Fruit fly (Drosophila melanogaster) whole organism, prepupa: ENCODE measurements around the gene Spase12.

ENCODE experiments used
- Blimp-1 ChIP-seq: fragments of 200-800 bp; sonication (Bioruptor generic); optimal IDR thresholded peaks from 3 replicates; lab custom pipeline; 2017; ENCODE audit warnings: missing biosample characterization, missing genetic modification characterization, mild to moderate bottlenecking, moderate library complexity, missing genetic modification reagents
- CG11294 ChIP-seq: fragments of 200-800 bp; sonication (Bioruptor generic); IDR thresholded peaks from 2 replicates; pipeline ENCODE4 v1.3.6; 2022; ENCODE audit warnings: missing biosample characterization, missing genetic modification characterization
- CG11762 ChIP-seq: fragments of 200-800 bp; sonication (Bioruptor generic); optimal IDR thresholded peaks from 3 replicates; lab custom pipeline; 2016; ENCODE audit warnings: missing biosample characterization, missing genetic modification characterization; ENCODE audit not compliant: insufficient read depth
- CG11902 ChIP-seq: fragments of 200-800 bp; sonication (Bioruptor generic); optimal IDR thresholded peaks from 3 replicates; lab custom pipeline; 2016; ENCODE audit warnings: missing biosample characterization, missing genetic modification characterization
- CG1621 ChIP-seq: fragments of 200-800 bp; sonication (Bioruptor generic); optimal IDR thresholded peaks from 3 replicates; lab custom pipeline; 2018; ENCODE audit warnings: missing biosample characterization, mild to moderate bottlenecking, missing genetic modification characterization
- CG16779 ChIP-seq: fragments of 200-800 bp; sonication (Bioruptor generic); optimal IDR thresholded peaks from 3 replicates; lab custom pipeline; 2017; ENCODE audit warnings: missing biosample characterization, mild to moderate bottlenecking, missing genetic modification characterization
- CG31627 ChIP-seq: fragments of 200-800 bp; sonication (Bioruptor generic); optimal IDR thresholded peaks from 3 replicates; lab custom pipeline; 2016; ENCODE audit warnings: missing biosample characterization, missing genetic modification characterization
- CG32006 ChIP-seq: fragments of 200-800 bp; sonication (Bioruptor generic); optimal IDR thresholded peaks from 3 replicates; lab custom pipeline; 2017; ENCODE audit warnings: missing biosample characterization, mild to moderate bottlenecking, missing genetic modification characterization
- CG34406 ChIP-seq: fragments of 200-800 bp; sonication (Bioruptor generic); optimal IDR thresholded peaks from 3 replicates; lab custom pipeline; 2016; ENCODE audit warnings: missing biosample characterization, missing genetic modification characterization
- CG3919 ChIP-seq: fragments of 200-800 bp; sonication (Bioruptor generic); optimal IDR thresholded peaks from 3 replicates; lab custom pipeline; 2016; ENCODE audit warnings: missing biosample characterization, missing genetic modification characterization
- CG4318 ChIP-seq: fragments of 200-800 bp; sonication (Bioruptor generic); optimal IDR thresholded peaks from 3 replicates; lab custom pipeline; 2017; ENCODE audit warnings: missing biosample characterization, mild to moderate bottlenecking, missing genetic modification characterization
- CG6163 ChIP-seq: fragments of 200-800 bp; sonication (Bioruptor generic); IDR thresholded peaks from 3 replicates; pipeline ENCODE4 v1.3.6; 2022; ENCODE audit warnings: missing biosample characterization, missing genetic modification characterization
- CG6276 ChIP-seq: fragments of 200-800 bp; sonication (Bioruptor generic); optimal IDR thresholded peaks from 2 replicates; lab custom pipeline; 2017; ENCODE audit warnings: missing biosample characterization, mild to moderate bottlenecking, missing genetic modification characterization
- CG6792 ChIP-seq: fragments of 200-800 bp; sonication (Bioruptor generic); optimal IDR thresholded peaks from 3 replicates; lab custom pipeline; 2016; ENCODE audit warnings: missing biosample characterization, missing genetic modification characterization
- CG6854 ChIP-seq: fragments of 200-800 bp; sonication (Bioruptor generic); optimal IDR thresholded peaks from 2 replicates; lab custom pipeline; 2017; ENCODE audit warnings: missing biosample characterization, mild to moderate bottlenecking, missing genetic modification characterization
- CG7368 ChIP-seq: fragments of 200-800 bp; sonication (Bioruptor generic); optimal IDR thresholded peaks from 3 replicates; lab custom pipeline; 2016; ENCODE audit warnings: missing biosample characterization, missing genetic modification characterization
- CG8119 ChIP-seq: fragments of 200-800 bp; sonication (Bioruptor generic); IDR thresholded peaks from 3 replicates; pipeline ENCODE4 v1.3.6; 2022; ENCODE audit warnings: missing biosample characterization, missing genetic modification characterization
- CG8319 ChIP-seq: fragments of 200-800 bp; sonication (Bioruptor generic); optimal IDR thresholded peaks from 3 replicates; lab custom pipeline; 2016; ENCODE audit warnings: missing biosample characterization, missing genetic modification characterization
- CG8632 ChIP-seq: fragments of 200-800 bp; sonication (Bioruptor generic); optimal IDR thresholded peaks from 3 replicates; lab custom pipeline; 2016; ENCODE audit warnings: missing biosample characterization, missing genetic modification characterization
- CG9139 ChIP-seq: fragments of 200-800 bp; sonication (Bioruptor generic); optimal IDR thresholded peaks from 3 replicates; lab custom pipeline; 2017; ENCODE audit warnings: missing biosample characterization, mild to moderate bottlenecking, missing genetic modification characterization
- Eip78C ChIP-seq: fragments of 200-800 bp; sonication (Bioruptor generic); peaks from one replicate; lab custom pipeline; 2016; ENCODE audit warnings: missing biosample characterization, missing genetic modification characterization
- Eip93F ChIP-seq: fragments of 200-800 bp; sonication (Bioruptor generic); optimal IDR thresholded peaks from 2 replicates; lab custom pipeline; 2016; ENCODE audit warnings: missing biosample characterization, mild to moderate bottlenecking, missing genetic modification characterization
- Ets21C ChIP-seq: fragments of 200-800 bp; sonication (Bioruptor generic); optimal IDR thresholded peaks from 3 replicates; lab custom pipeline; 2016; ENCODE audit warnings: missing biosample characterization, missing genetic modification characterization
- Ets96B ChIP-seq: fragments of 200-800 bp; optimal IDR thresholded peaks from 2 replicates; lab custom pipeline; 2019; ENCODE audit warnings: missing biosample characterization, mild to moderate bottlenecking, missing genetic modification characterization, moderate library complexity
- Gug ChIP-seq: fragments of 200-800 bp; sonication (Bioruptor generic); IDR thresholded peaks from 2 replicates; pipeline ENCODE4 v1.3.6; 2022; ENCODE audit warnings: missing biosample characterization, missing genetic modification characterization
- Hr38 ChIP-seq: sonication (Bioruptor generic); optimal IDR thresholded peaks from 2 replicates; lab custom pipeline; 2016; ENCODE audit warnings: missing biosample characterization, missing genetic modification characterization
- Hr39 ChIP-seq: fragments of 200-800 bp; sonication (Bioruptor generic); optimal IDR thresholded peaks from 2 replicates; lab custom pipeline; 2016; ENCODE audit warnings: missing biosample characterization, missing genetic modification characterization
- Hr4 ChIP-seq: fragments of 200-800 bp; sonication (Bioruptor generic); optimal IDR thresholded peaks from 3 replicates; lab custom pipeline; 2016; ENCODE audit warnings: missing biosample characterization, missing genetic modification characterization
- Lpt ChIP-seq: fragments of 200-800 bp; sonication (Bioruptor generic); optimal IDR thresholded peaks from 3 replicates; lab custom pipeline; 2016; ENCODE audit warnings: missing biosample characterization, missing genetic modification characterization
- Met ChIP-seq: fragments of 200-800 bp; sonication (Bioruptor generic); optimal IDR thresholded peaks from 3 replicates; lab custom pipeline; 2016; ENCODE audit warnings: missing biosample characterization, missing genetic modification characterization
- OdsH ChIP-seq: fragments of 200-800 bp; sonication (Bioruptor generic); optimal IDR thresholded peaks from 3 replicates; lab custom pipeline; 2016; ENCODE audit warnings: missing biosample characterization, missing genetic modification characterization
- Smox ChIP-seq: fragments of 200-800 bp; sonication (Bioruptor generic); optimal IDR thresholded peaks from 3 replicates; lab custom pipeline; 2016; ENCODE audit warnings: missing biosample characterization, missing genetic modification characterization
- Sox102F ChIP-seq: fragments of 200-800 bp; sonication (Bioruptor generic); optimal IDR thresholded peaks from 2 replicates; lab custom pipeline; 2016; ENCODE audit warnings: missing biosample characterization, mild to moderate bottlenecking, missing genetic modification characterization
- Sox14 ChIP-seq: fragments of 200-800 bp; sonication (Bioruptor generic); optimal IDR thresholded peaks from 3 replicates; lab custom pipeline; 2016; ENCODE audit warnings: missing biosample characterization, missing genetic modification characterization
- Sox15 ChIP-seq: fragments of 200-800 bp; sonication (Bioruptor generic); optimal IDR thresholded peaks from 3 replicates; lab custom pipeline; 2016; ENCODE audit warnings: missing biosample characterization, missing genetic modification characterization
- achi ChIP-seq: fragments of 200-800 bp; sonication (Bioruptor generic); optimal IDR thresholded peaks from 3 replicates; lab custom pipeline; 2016; ENCODE audit warnings: missing biosample characterization, missing genetic modification characterization
- cyc ChIP-seq: fragments of 200-800 bp; sonication (Bioruptor generic); optimal IDR thresholded peaks from 3 replicates; lab custom pipeline; 2016; ENCODE audit warnings: missing biosample characterization, missing genetic modification characterization
- dac ChIP-seq: fragments of 200-800 bp; sonication (Bioruptor generic); optimal IDR thresholded peaks from 2 replicates; lab custom pipeline; 2017; ENCODE audit warnings: missing biosample characterization, mild to moderate bottlenecking, missing genetic modification characterization
- dsx ChIP-seq: fragments of 200-800 bp; optimal IDR thresholded peaks from 3 replicates; lab custom pipeline; 2019; ENCODE audit warnings: missing biosample characterization, mild to moderate bottlenecking, missing genetic modification characterization, moderate library complexity; ENCODE audit not compliant: poor library complexity, severe bottlenecking
- eg ChIP-seq: fragments of 200-800 bp; sonication (Bioruptor generic); IDR thresholded peaks from 3 replicates; pipeline ENCODE4 v1.3.6; 2022; ENCODE audit warnings: missing biosample characterization, missing genetic modification characterization
- esn ChIP-seq: fragments of 200-800 bp; sonication (Bioruptor generic); optimal IDR thresholded peaks from 2 replicates; lab custom pipeline; 2016; ENCODE audit warnings: missing biosample characterization, mild to moderate bottlenecking, missing genetic modification characterization, moderate library complexity
- fd85E ChIP-seq: fragments of 200-800 bp; sonication (Bioruptor generic); optimal IDR thresholded peaks from 3 replicates; lab custom pipeline; 2016; ENCODE audit warnings: missing biosample characterization, missing genetic modification characterization
- net ChIP-seq: fragments of 200-800 bp; sonication (Bioruptor generic); optimal IDR thresholded peaks from 3 replicates; lab custom pipeline; 2016; ENCODE audit warnings: missing biosample characterization, missing genetic modification characterization
- pdm3 ChIP-seq: fragments of 200-800 bp; sonication (Bioruptor generic); optimal IDR thresholded peaks from 3 replicates; lab custom pipeline; 2016; ENCODE audit warnings: missing biosample characterization, missing genetic modification characterization
- salr ChIP-seq, 2 experiments: fragments of 200-800 bp; sonication (Bioruptor generic); optimal IDR thresholded peaks; 3 replicates each; lab custom pipeline; 2016 to 2018; ENCODE audit warnings: missing biosample characterization in 2 of 2, missing genetic modification characterization in 2 of 2, mild to moderate bottlenecking in 1 of 2
- spab ChIP-seq: fragments of 200-800 bp; sonication (Bioruptor generic); optimal IDR thresholded peaks from 2 replicates; lab custom pipeline; 2017; ENCODE audit warnings: missing biosample characterization, mild to moderate bottlenecking, missing genetic modification characterization, missing genetic modification reagents
- ss ChIP-seq, 2 experiments: fragments of 200-800 bp; sonication (Bioruptor generic); optimal IDR thresholded peaks; 2 replicates in 1 of 2; 3 replicates in 1 of 2; lab custom pipeline; 2017 to 2018; ENCODE audit warnings: mild to moderate bottlenecking in 2 of 2, missing biosample characterization in 2 of 2, missing genetic modification characterization in 2 of 2, moderate library complexity in 1 of 2
- svp ChIP-seq: fragments of 200-800 bp; sonication (Bioruptor generic); peaks from one replicate; lab custom pipeline; 2016; ENCODE audit warnings: missing biosample characterization, missing genetic modification characterization
- topi ChIP-seq: fragments of 200-800 bp; sonication (Bioruptor generic); optimal IDR thresholded peaks from 3 replicates; lab custom pipeline; 2016; ENCODE audit warnings: missing biosample characterization, missing genetic modification characterization
- vri ChIP-seq: fragments of 200-800 bp; sonication (Bioruptor generic); optimal IDR thresholded peaks from 3 replicates; lab custom pipeline; 2016; ENCODE audit warnings: missing biosample characterization, mild to moderate bottlenecking, missing genetic modification characterization

Spase12 gene

dm6 chr3R:29461846-29462245, 29.1 kb downstream of the Spase12 start (continued):
- TF ChIP-seq Hr39 (peak; percentile 9), CG32006 (GFP tag; lab: Kevin White, UChicago) (no peak), achi (GFP tag; lab: Kevin White, UChicago) (peak; percentile 41), Met (GFP tag; lab: Kevin White, UChicago) (peak; percentile 4), Eip78C (GFP tag; lab: Kevin White, UChicago) (peak; percentile 52), CG3919 (peak; percentile 36), dsx (GFP tag; lab: Kevin White, UChicago) (no peak)

dm6 chr3R:29461069-29461468, 29.9 kb downstream of the Spase12 start:
- TF ChIP-seq CG6276 (GFP tag; lab: Kevin White, UChicago) (no peak), CG34406 (GFP tag; lab: Kevin White, UChicago) (no peak), CG32006 (GFP tag; lab: Kevin White, UChicago) (peak; percentile 28), Sox102F (GFP tag; lab: Kevin White, UChicago) (peak; percentile 30), CG9139 (GFP tag; lab: Kevin White, UChicago) (no peak), Ets96B (tag; lab: Kevin White, UChicago) (no peak), spab (GFP tag; lab: Kevin White, UChicago) (no peak), Eip93F (GFP tag; lab: Kevin White, UChicago) (no peak), Sox14 (GFP tag; lab: Kevin White, UChicago) (peak; percentile 27), eg (GFP tag; lab: Robert Waterston, UW) (0 out of 3 replicates have a peak, but pooled peaks have one; percentile 25), Hr4 (GFP tag; lab: Kevin White, UChicago) (no peak), svp (peak; percentile 90), dac (GFP tag; lab: Kevin White, UChicago) (no peak), CG8319 (GFP tag; lab: Kevin White, UChicago) (peak; percentile 12), CG6854 (GFP tag; lab: Kevin White, UChicago) (no peak), Hr39 (peak; percentile 54), CG8632 (peak; percentile 8), CG31627 (GFP tag; lab: Kevin White, UChicago) (peak; percentile 55), cyc (GFP tag; lab: Kevin White, UChicago) (peak; percentile 57), salr (GFP tag; optimal IDR thresholded peaks at IDR 0.05; lab: Kevin White, UChicago) (no peak), CG8119 (GFP tag; lab: Robert Waterston, UW) (no peak), net (GFP tag; lab: Kevin White, UChicago) (peak; percentile 20), Smox (GFP tag; lab: Kevin White, UChicago) (peak; percentile 41), Hr38 (no peak), CG11902 (GFP tag; lab: Kevin White, UChicago) (no peak), vri (GFP tag; lab: Kevin White, UChicago) (no peak), Ets21C (GFP tag; lab: Kevin White, UChicago) (peak; percentile 7), CG11762 (no peak), achi (GFP tag; lab: Kevin White, UChicago) (peak; percentile 21), Gug (no peak), CG16779 (no peak), Blimp-1 (GFP tag; lab: Kevin White, UChicago) (no peak), OdsH (peak; percentile 22), CG11294 (no peak), CG3919 (peak; percentile 39), fd85E (GFP tag; lab: Kevin White, UChicago) (no peak), CG1621 (peak; percentile 27), CG7368 (peak; percentile 15), ss (GFP tag; optimal IDR thresholded peaks at IDR 0.05; lab: Kevin White, UChicago) (no peak), esn (GFP tag; lab: Kevin White, UChicago) (peak; percentile 44), dsx (GFP tag; lab: Kevin White, UChicago) (peak; percentile 5), topi (GFP tag; lab: Kevin White, UChicago) (peak; percentile 42), Eip78C (GFP tag; lab: Kevin White, UChicago) (peak; percentile 65), CG6163 (GFP tag; lab: Robert Waterston, UW) (peak; percentile 64; the same call in 2 of the 3 replicates), pdm3 (GFP tag; lab: Kevin White, UChicago) (peak; percentile 55), CG4318 (GFP tag; lab: Kevin White, UChicago) (no peak), Lpt (GFP tag; lab: Kevin White, UChicago) (no peak), Sox15 (GFP tag; lab: Kevin White, UChicago) (peak; percentile 10), CG6792 (GFP tag; lab: Kevin White, UChicago) (peak; percentile 14)
